Worm (Caenorhabditis elegans): ENCODE measurements around the gene F22F7.7.

DNA sequence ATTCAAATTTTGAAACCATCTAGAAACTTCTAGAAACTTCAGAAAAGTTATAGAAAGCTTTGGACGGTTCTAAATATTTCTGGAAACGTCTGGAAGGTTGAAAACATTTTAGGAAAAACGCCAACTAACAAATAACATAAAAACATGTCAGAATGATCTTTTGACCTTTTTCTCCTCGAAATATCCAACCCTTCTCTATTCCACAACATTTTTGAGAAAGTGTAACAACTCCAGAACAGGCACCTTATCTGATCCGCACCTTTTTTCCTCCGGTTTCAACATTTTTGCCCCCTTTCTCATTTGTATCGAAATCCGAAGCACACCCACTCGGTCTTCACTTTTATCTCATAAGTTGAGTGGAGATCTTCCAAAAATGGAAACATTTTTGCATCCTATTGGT lies 29.5 kb downstream of the F22F7.7 start, which contains the start of gene F22F7.3:
- no peak for TF ChIP-seq mep-1 (tag; optimal IDR thresholded peaks at IDR 0.05)
- no peak for TF ChIP-seq jun-1 (tag; optimal IDR thresholded peaks at IDR 0.05)
- no peak for TF ChIP-seq xbp-1 (tag; optimal IDR thresholded peaks at IDR 0.05)
- no peak for TF ChIP-seq lin-13 (GFP tag; optimal IDR thresholded peaks at IDR 0.05)
- no peak for TF ChIP-seq ceh-8 (GFP tag; optimal IDR thresholded peaks at IDR 0.05)
- no peak for TF ChIP-seq ceh-82 (tag; optimal IDR thresholded peaks at IDR 0.05)
- no peak for TF ChIP-seq hlh-17 (GFP tag; optimal IDR thresholded peaks at IDR 0.05; ENCODE audit: borderline replicate concordance)
- no peak for TF ChIP-seq lin-35 (GFP tag; optimal IDR thresholded peaks at IDR 0.05)
- TF ChIP-seq zip-4 (GFP tag; optimal IDR thresholded peaks at IDR 0.05) = no peak
- TF ChIP-seq egl-27 (tag; optimal IDR thresholded peaks at IDR 0.05) = no peak
- no peak for TF ChIP-seq unc-130 (tag; optimal IDR thresholded peaks at IDR 0.05)

All from whole organism, L1 larva.